Worm (Caenorhabditis elegans) whole organism, L2 larva: ENCODE results near the gene tag-322.

Source experiments
- C34F6.9 ChIP-seq: fragments of 150-350 bp; optimal IDR thresholded peaks from 2 replicates; lab custom pipeline; 2014; ENCODE audit warnings: missing biosample characterization, missing genetic modification characterization
- R02D3.7 ChIP-seq: fragments of 150-350 bp; optimal IDR thresholded peaks from 2 replicates; lab custom pipeline; 2014; ENCODE audit warnings: missing biosample characterization, missing genetic modification characterization
- Y55F3AM.14 ChIP-seq: fragments of 200-800 bp; sonication (Bioruptor generic); optimal IDR thresholded peaks from 2 replicates; lab custom pipeline; 2018; ENCODE audit warnings: mild to moderate bottlenecking, missing genetic modification characterization, missing compliant biosample characterization
- ZK546.5 ChIP-seq: sonication (generic microtip); optimal IDR thresholded peaks from 2 replicates; lab custom pipeline; 2017; ENCODE audit warnings: missing biosample characterization, missing genetic modification characterization
- alr-1 ChIP-seq: fragments of 150-350 bp; optimal IDR thresholded peaks from 2 replicates; lab custom pipeline; 2014; ENCODE audit warnings: missing biosample characterization, missing genetic modification characterization
- ama-1 ChIP-seq: fragments of 150-350 bp; optimal IDR thresholded peaks from 2 replicates; lab custom pipeline; 2018; ENCODE audit warnings: inconsistent platforms
- ceh-16 ChIP-seq: fragments of 150-350 bp; optimal IDR thresholded peaks from 2 replicates; lab custom pipeline; 2014; ENCODE audit warnings: missing biosample characterization, missing genetic modification characterization
- ceh-82 ChIP-seq: fragments of 150-350 bp; optimal IDR thresholded peaks from 2 replicates; lab custom pipeline; 2014; ENCODE audit warnings: missing biosample characterization, missing genetic modification characterization
- crh-2 ChIP-seq: sonication (generic microtip); optimal IDR thresholded peaks from 2 replicates; lab custom pipeline; 2017; ENCODE audit warnings: missing biosample characterization, missing genetic modification characterization
- dmd-4 ChIP-seq: sonication (generic microtip); optimal IDR thresholded peaks from 2 replicates; lab custom pipeline; 2017; ENCODE audit warnings: missing biosample characterization, missing genetic modification characterization
- egl-27 ChIP-seq: sonication (generic microtip); optimal IDR thresholded peaks from 3 replicates; lab custom pipeline; 2017; ENCODE audit warnings: missing biosample characterization, missing genetic modification reagents, missing genetic modification characterization
- elt-1 ChIP-seq: fragments of 150-350 bp; optimal IDR thresholded peaks from 2 replicates; lab custom pipeline; 2014; ENCODE audit warnings: missing biosample characterization, missing genetic modification characterization
- fos-1 ChIP-seq: fragments of 150-350 bp; optimal IDR thresholded peaks from 2 replicates; lab custom pipeline; 2014; ENCODE audit warnings: missing biosample characterization, missing genetic modification characterization
- gmeb-1 ChIP-seq: fragments of 150-350 bp; optimal IDR thresholded peaks from 2 replicates; lab custom pipeline; 2014; ENCODE audit warnings: missing biosample characterization, missing genetic modification characterization
- mab-5 ChIP-seq: fragments of 150-350 bp; optimal IDR thresholded peaks from 2 replicates; lab custom pipeline; 2014; ENCODE audit warnings: missing biosample characterization, missing genetic modification characterization
- mbf-1 ChIP-seq: sonication (generic microtip); optimal IDR thresholded peaks from 2 replicates; lab custom pipeline; 2017; ENCODE audit warnings: missing biosample characterization, missing genetic modification characterization
- mdl-1 ChIP-seq, 2 experiments: fragments of 150-350 bp in 1 of 2; sonication (generic microtip) in 1 of 2; optimal IDR thresholded peaks; 2 replicates each; lab custom pipeline; 2017; ENCODE audit warnings: missing biosample characterization in 2 of 2, missing genetic modification characterization in 2 of 2
- nhr-11 ChIP-seq: fragments of 150-350 bp; optimal IDR thresholded peaks from 2 replicates; lab custom pipeline; 2014; ENCODE audit warnings: missing biosample characterization, missing genetic modification characterization
- nhr-12 ChIP-seq: fragments of 150-350 bp; optimal IDR thresholded peaks from 2 replicates; lab custom pipeline; 2014; ENCODE audit warnings: missing biosample characterization, missing genetic modification characterization
- nhr-21 ChIP-seq: fragments of 150-350 bp; optimal IDR thresholded peaks from 2 replicates; lab custom pipeline; 2014; ENCODE audit warnings: missing biosample characterization, missing genetic modification characterization
- nhr-23 ChIP-seq: fragments of 150-350 bp; optimal IDR thresholded peaks from 2 replicates; lab custom pipeline; 2014; ENCODE audit warnings: missing biosample characterization, missing genetic modification reagents, missing genetic modification characterization
- nhr-237 ChIP-seq: fragments of 150-350 bp; optimal IDR thresholded peaks from 2 replicates; lab custom pipeline; 2014; ENCODE audit warnings: missing biosample characterization, missing genetic modification characterization
- nhr-25 ChIP-seq: fragments of 150-350 bp; sonication (generic microtip); optimal IDR thresholded peaks from 3 replicates; lab custom pipeline; 2014; ENCODE audit warnings: missing biosample characterization, missing genetic modification characterization
- nhr-6 ChIP-seq: fragments of 150-350 bp; optimal IDR thresholded peaks from 2 replicates; lab custom pipeline; 2014; ENCODE audit warnings: missing biosample characterization, missing genetic modification characterization
- nhr-77 ChIP-seq: fragments of 150-350 bp; optimal IDR thresholded peaks from 2 replicates; lab custom pipeline; 2014; ENCODE audit warnings: missing biosample characterization, missing genetic modification characterization
- peb-1 ChIP-seq: fragments of 150-350 bp; optimal IDR thresholded peaks from 2 replicates; lab custom pipeline; 2014; ENCODE audit warnings: missing biosample characterization, missing genetic modification characterization
- skn-1 ChIP-seq: sonication (generic microtip); optimal IDR thresholded peaks from 2 replicates; lab custom pipeline; 2017; ENCODE audit warnings: missing biosample characterization, missing genetic modification characterization
- sma-9 ChIP-seq, 2 experiments: fragments of 150-350 bp in 1 of 2; sonication (generic microtip) in 1 of 2; optimal IDR thresholded peaks; 2 replicates each; lab custom pipeline; 2014 to 2016; ENCODE audit warnings: missing genetic modification characterization in 2 of 2, mild to moderate bottlenecking in 1 of 2, missing biosample characterization in 1 of 2, missing compliant biosample characterization in 1 of 2, missing genetic modification reagents in 1 of 2, moderate library complexity in 1 of 2
- snpc-4 ChIP-seq: fragments of 150-350 bp; optimal IDR thresholded peaks from 2 replicates; lab custom pipeline; 2014; ENCODE audit warnings: missing biosample characterization, missing genetic modification characterization
- unc-39 ChIP-seq: fragments of 150-350 bp; optimal IDR thresholded peaks from 2 replicates; lab custom pipeline; 2014; ENCODE audit warnings: missing biosample characterization, missing genetic modification characterization
- unc-55 ChIP-seq: fragments of 150-350 bp; sonication (generic microtip); optimal IDR thresholded peaks from 3 replicates; lab custom pipeline; 2014; ENCODE audit warnings: missing biosample characterization, missing genetic modification reagents, missing genetic modification characterization
- zag-1 ChIP-seq: fragments of 150-350 bp; optimal IDR thresholded peaks from 2 replicates; lab custom pipeline; 2014; ENCODE audit warnings: missing biosample characterization, missing genetic modification characterization
- ztf-1 ChIP-seq: fragments of 200-800 bp; sonication (Bioruptor generic); conservative IDR thresholded peaks from 2 replicates; pipeline ENCODE4 v1.3.6; 2022; ENCODE audit warnings: missing genetic modification characterization, missing compliant biosample characterization

tag-322 gene

ce11 chrIV:7764319-7764718 is 21.0 kb downstream of the tag-322 start:
- no peak for TF ChIP-seq nhr-12
- TF ChIP-seq nhr-21 (tag; lab: Kevin White, UChicago): no peak
- TF ChIP-seq ZK546.5: no peak
- no peak for TF ChIP-seq nhr-11 (tag; lab: Kevin White, UChicago)
- no peak for TF ChIP-seq R02D3.7 (tag; lab: Kevin White, UChicago)
- no peak for TF ChIP-seq unc-55 (GFP tag; lab: Kevin White, UChicago)
- no peak for TF ChIP-seq nhr-25
- no peak for TF ChIP-seq alr-1 (tag; lab: Kevin White, UChicago)
- TF ChIP-seq Y55F3AM.14 (GFP tag; lab: Kevin White, UChicago): no peak
- no peak for TF ChIP-seq C34F6.9
- no peak for TF ChIP-seq fos-1
- no peak for TF ChIP-seq skn-1
- TF ChIP-seq snpc-4 (tag; lab: Kevin White, UChicago): no peak
- TF ChIP-seq ceh-82: no peak
- TF ChIP-seq sma-9 (GFP tag; optimal IDR thresholded peaks at IDR 0.05; lab: Kevin White, UChicago): no peak
- TF ChIP-seq sma-9 (tag; optimal IDR thresholded peaks at IDR 0.05; lab: Kevin White, UChicago): no peak
- TF ChIP-seq, all 48 proteins: peak for 0

DNA sequence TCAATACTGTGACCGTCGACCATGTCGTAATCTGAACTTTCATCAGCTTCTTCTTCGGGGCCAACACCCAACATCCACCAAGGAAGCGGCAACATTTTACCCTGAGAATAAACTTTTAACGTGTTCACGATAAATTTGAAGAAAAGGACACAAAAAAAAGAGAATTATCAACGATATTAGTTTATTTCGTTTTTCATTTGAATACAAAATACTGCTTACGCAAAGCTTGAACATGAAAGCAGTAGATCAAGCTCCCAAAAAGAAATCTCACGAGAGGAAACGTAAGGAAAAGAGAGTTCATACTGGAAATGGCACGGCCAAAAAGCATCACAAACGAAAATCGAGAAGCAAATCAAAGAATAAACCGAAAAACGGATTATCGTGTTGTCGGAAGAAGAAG is 21.6 kb downstream of the tag-322 start, which contains the start of the genes C46A5.6 and C46A5.1:
TSS of gene C46A5.6 (minus strand) at position 101 of the 400 bp plus-strand sequence.
TSS of gene C46A5.1 (plus strand) at position 184 of the 400 bp plus-strand sequence.
- TF ChIP-seq nhr-77 (no peak), egl-27 (tag; lab: Kevin White, UChicago) (no peak)

ce11 chrIV:7760117-7760516 is 25.2 kb downstream of the tag-322 start, which contains the start of gene del-7:
Gene del-7 (plus strand): TSS chrIV:7760417.
- TF ChIP-seq mbf-1 (tag; lab: Kevin White, UChicago) (no peak), unc-39 (tag; lab: Kevin White, UChicago) (no peak), zag-1 (no peak), mdl-1 (tag; optimal IDR thresholded peaks at IDR 0.05; lab: Kevin White, UChicago) (no peak), ZK546.5 (no peak), ceh-82 (no peak), Y55F3AM.14 (GFP tag; lab: Kevin White, UChicago) (no peak), peb-1 (tag; lab: Kevin White, UChicago) (no peak)

DNA sequence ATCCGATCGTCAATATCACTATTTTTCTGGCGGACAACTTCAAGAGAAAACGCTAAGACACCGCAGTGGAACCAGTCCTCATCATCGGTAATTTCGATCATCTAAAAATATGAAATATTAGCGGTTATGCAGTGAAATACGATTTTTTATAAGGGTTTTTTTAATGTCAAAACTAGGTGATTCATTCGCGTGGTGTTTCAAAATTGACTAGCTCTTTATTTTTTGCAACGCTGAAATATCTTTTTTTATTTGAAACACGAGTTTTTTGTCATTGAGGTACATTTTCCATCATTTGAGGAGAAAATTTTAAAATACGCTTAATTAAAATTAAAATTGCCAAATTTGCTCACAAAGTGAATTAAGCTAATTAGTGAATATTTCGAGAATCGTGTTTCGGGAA is 25.8 kb downstream of the tag-322 start, which contains the start of gene dsb-3:
TSS of gene dsb-3 (minus strand) at position 101 of the 400 bp plus-strand sequence.
- no peak for TF ChIP-seq ztf-1 (GFP tag; lab: Robert Waterston, UW)
- no peak for TF ChIP-seq mab-5 (tag; lab: Kevin White, UChicago)
- no peak for TF ChIP-seq alr-1 (tag; lab: Kevin White, UChicago)
- no peak for TF ChIP-seq nhr-25
- TF ChIP-seq snpc-4 (tag; lab: Kevin White, UChicago): no peak
- TF ChIP-seq nhr-12: no peak
- no peak for TF ChIP-seq Y55F3AM.14 (GFP tag; lab: Kevin White, UChicago)
- no peak for TF ChIP-seq nhr-237 (tag; lab: Kevin White, UChicago)
- TF ChIP-seq nhr-21 (tag; lab: Kevin White, UChicago): no peak
- no peak for TF ChIP-seq nhr-23 (tag; lab: Kevin White, UChicago)
- no peak for TF ChIP-seq ama-1 (lab: Kevin White, UChicago)
- TF ChIP-seq crh-2 (tag; lab: Kevin White, UChicago): no peak
- TF ChIP-seq unc-39 (tag; lab: Kevin White, UChicago): no peak
- TF ChIP-seq nhr-77: no peak
- no peak for TF ChIP-seq C34F6.9
- TF ChIP-seq fos-1: no peak

DNA sequence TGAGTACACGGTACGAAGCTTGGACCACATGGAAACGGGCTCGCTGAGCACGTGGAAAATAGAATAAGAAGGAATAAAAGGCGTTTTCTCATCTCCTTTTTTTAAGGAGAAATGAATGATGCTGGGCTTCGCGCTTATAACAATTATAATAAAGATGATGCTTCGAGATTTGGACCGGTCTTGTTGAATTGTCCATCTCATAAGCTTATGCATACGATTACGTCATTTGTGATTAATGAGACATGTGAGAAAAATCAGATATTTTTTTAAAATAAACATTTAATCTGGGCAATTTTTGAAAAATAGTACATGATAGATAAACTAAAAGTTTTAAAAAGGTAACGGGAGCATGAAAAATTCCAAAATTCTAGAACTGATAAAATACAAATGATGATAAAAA is 28.1 kb downstream of the tag-322 start, which contains the start of gene C46A5.4:
TSS of gene C46A5.4 (minus strand) at position 101 of the 400 bp plus-strand sequence.
- TF ChIP-seq egl-27 (tag; lab: Kevin White, UChicago) (no peak), elt-1 (tag; lab: Kevin White, UChicago) (no peak), ZK546.5 (no peak), dmd-4 (tag; lab: Kevin White, UChicago) (no peak), nhr-6 (no peak), crh-2 (tag; lab: Kevin White, UChicago) (no peak), ama-1 (lab: Kevin White, UChicago) (no peak), ceh-16 (tag; lab: Kevin White, UChicago) (no peak), gmeb-1 (tag; lab: Kevin White, UChicago) (no peak)

DNA sequence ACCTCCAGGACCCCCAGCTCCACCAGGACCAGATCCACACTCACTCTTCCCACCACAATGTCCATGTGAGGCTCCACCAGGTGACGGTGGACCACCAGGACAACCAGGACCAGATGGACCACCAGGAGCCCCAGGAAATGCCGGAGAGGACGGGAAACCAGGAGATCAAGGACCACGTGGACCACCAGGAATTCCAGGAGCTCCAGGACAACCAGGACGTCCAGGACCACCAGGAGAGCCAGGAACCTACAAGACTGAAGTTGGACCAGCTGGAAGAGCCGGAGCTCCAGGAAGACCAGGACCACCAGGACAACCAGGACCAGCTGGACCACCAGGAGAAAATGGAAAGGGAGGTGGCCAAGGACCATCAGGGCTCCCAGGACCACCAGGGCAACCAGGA is 31.2 kb downstream of the tag-322 start:
- TF ChIP-seq fos-1 (no peak), nhr-25 (no peak), nhr-77 (no peak)
